Worm (Caenorhabditis elegans) whole organism, L4 larva: ENCODE measurements around the gene F53B1.3.

ENCODE experiments used
- D1046.2 ChIP-seq: fragments of 200-800 bp; sonication (Bioruptor generic); IDR thresholded peaks from 2 replicates; pipeline ENCODE4 v1.3.6; 2022; ENCODE audit warnings: missing genetic modification characterization, missing compliant biosample characterization
- F26F4.8 ChIP-seq: fragments of 200-800 bp; sonication (Bioruptor generic); conservative IDR thresholded peaks from 2 replicates; pipeline ENCODE4 v1.3.6; 2022; ENCODE audit warnings: missing genetic modification characterization, missing compliant biosample characterization
- F37D6.2 ChIP-seq: sonication (generic microtip); optimal IDR thresholded peaks from 2 replicates; lab custom pipeline; 2016; ENCODE audit warnings: mild to moderate bottlenecking, missing genetic modification characterization, missing compliant biosample characterization
- F44E2.7 ChIP-seq: fragments of 200-800 bp; sonication (Bioruptor generic); IDR thresholded peaks from 2 replicates; pipeline ENCODE4 v2.1.2; 2022; ENCODE audit warnings: missing genetic modification characterization, missing compliant biosample characterization
- T20F7.1 ChIP-seq: fragments of 200-800 bp; sonication (Bioruptor generic); optimal IDR thresholded peaks from 2 replicates; lab custom pipeline; 2018; ENCODE audit warnings: mild to moderate bottlenecking, missing genetic modification characterization, missing compliant biosample characterization
- ZK337.2 ChIP-seq: fragments of 200-800 bp; sonication (Bioruptor generic); IDR thresholded peaks from 2 replicates; pipeline ENCODE4 v1.3.6; 2022; ENCODE audit warnings: missing genetic modification reagents, missing genetic modification characterization, missing compliant biosample characterization
- aly-2 ChIP-seq: sonication (generic microtip); optimal IDR thresholded peaks from 2 replicates; lab custom pipeline; 2018; ENCODE audit warnings: missing biosample characterization, missing genetic modification characterization
- ama-1 ChIP-seq: fragments of 150-350 bp; optimal IDR thresholded peaks from 2 replicates; lab custom pipeline; 2014; ENCODE audit warnings: inconsistent platforms, mixed read lengths
- arid-1 ChIP-seq: fragments of 200-800 bp; sonication (Bioruptor generic); conservative IDR thresholded peaks from 2 replicates; pipeline ENCODE4 v1.3.6; 2022; ENCODE audit warnings: missing genetic modification reagents, missing genetic modification characterization, missing compliant biosample characterization
- ceh-28 ChIP-seq: fragments of 150-350 bp; optimal IDR thresholded peaks from 2 replicates; lab custom pipeline; 2014; ENCODE audit warnings: missing biosample characterization, missing genetic modification reagents, missing genetic modification characterization
- ceh-44 ChIP-seq: fragments of 200-800 bp; sonication (Bioruptor generic); IDR thresholded peaks from 2 replicates; pipeline ENCODE4 v1.3.6; 2022; ENCODE audit warnings: missing genetic modification reagents, missing genetic modification characterization, missing compliant biosample characterization
- ceh-82 ChIP-seq: sonication (generic microtip); optimal IDR thresholded peaks from 2 replicates; lab custom pipeline; 2017; ENCODE audit warnings: missing biosample characterization, missing genetic modification characterization
- ctbp-1 ChIP-seq: fragments of 200-800 bp; sonication (Bioruptor generic); IDR thresholded peaks from 2 replicates; pipeline ENCODE4 v1.3.6; 2022; ENCODE audit warnings: missing genetic modification reagents, missing genetic modification characterization, missing compliant biosample characterization
- daf-12 ChIP-seq: fragments of 150-350 bp; optimal IDR thresholded peaks from 2 replicates; lab custom pipeline; 2014; ENCODE audit warnings: missing biosample characterization, missing genetic modification reagents, missing genetic modification characterization
- daf-16 ChIP-seq, 3 experiments: sonication (generic microtip); optimal IDR thresholded peaks; 2 replicates each; lab custom pipeline; 2016 to 2017; ENCODE audit warnings: missing genetic modification characterization in 3 of 3, missing genetic modification reagents in 3 of 3, mild to moderate bottlenecking in 2 of 3, missing compliant biosample characterization in 2 of 3, missing biosample characterization in 1 of 3, moderate library complexity in 1 of 3
- daf-19 ChIP-seq: fragments of 200-800 bp; sonication (Bioruptor generic); conservative IDR thresholded peaks from 2 replicates; pipeline ENCODE4 v1.3.6; 2022; ENCODE audit warnings: missing genetic modification characterization, missing compliant biosample characterization
- dmd-8 ChIP-seq: fragments of 200-800 bp; sonication (Bioruptor generic); IDR thresholded peaks from 2 replicates; pipeline ENCODE4 v1.3.6; 2022; ENCODE audit warnings: missing genetic modification characterization, missing compliant biosample characterization
- dmd-9 ChIP-seq: fragments of 200-800 bp; sonication (Bioruptor generic); IDR thresholded peaks from 2 replicates; pipeline ENCODE4 v1.3.6; 2022; ENCODE audit warnings: missing genetic modification reagents, missing genetic modification characterization, missing compliant biosample characterization
- dve-1 ChIP-seq: sonication (generic microtip); optimal IDR thresholded peaks from 2 replicates; lab custom pipeline; 2017; ENCODE audit warnings: antibody characterized with exemption, mild to moderate bottlenecking, missing genetic modification characterization, missing compliant biosample characterization; ENCODE audit not compliant: insufficient read depth
- egl-43 ChIP-seq: fragments of 200-800 bp; sonication (Bioruptor generic); IDR thresholded peaks from 2 replicates; pipeline ENCODE4 v1.3.6; 2022; ENCODE audit warnings: missing genetic modification reagents, missing genetic modification characterization, missing compliant biosample characterization
- gei-8 ChIP-seq: fragments of 200-800 bp; sonication (Bioruptor generic); optimal IDR thresholded peaks from 2 replicates; lab custom pipeline; 2018; ENCODE audit warnings: mild to moderate bottlenecking, missing genetic modification characterization, missing compliant biosample characterization
- hif-1 ChIP-seq, 2 experiments: sonication (generic microtip); optimal IDR thresholded peaks; 2 replicates each; lab custom pipeline; 2016 to 2017; ENCODE audit warnings: missing compliant biosample characterization in 2 of 2, missing genetic modification characterization in 2 of 2, missing genetic modification reagents in 2 of 2, missing genotype in 2 of 2, mild to moderate bottlenecking in 1 of 2
- hlh-11 ChIP-seq: fragments of 200-800 bp; sonication (Bioruptor generic); optimal IDR thresholded peaks from 2 replicates; lab custom pipeline; 2018; ENCODE audit warnings: mild to moderate bottlenecking, missing genetic modification characterization, missing compliant biosample characterization
- hlh-30 ChIP-seq: sonication (generic microtip); optimal IDR thresholded peaks from 2 replicates; lab custom pipeline; 2017; ENCODE audit warnings: antibody characterized with exemption, mild to moderate bottlenecking, missing genetic modification characterization, missing compliant biosample characterization; ENCODE audit not compliant: insufficient read depth
- hmg-1.1 ChIP-seq: fragments of 200-800 bp; sonication (Bioruptor generic); IDR thresholded peaks from 2 replicates; pipeline ENCODE4 v1.3.6; 2022; ENCODE audit warnings: missing genetic modification reagents, missing genetic modification characterization, missing compliant biosample characterization
- jun-1 ChIP-seq: fragments of 150-350 bp; optimal IDR thresholded peaks from 2 replicates; lab custom pipeline; 2014; ENCODE audit warnings: missing biosample characterization, missing genetic modification reagents, missing genetic modification characterization
- lin-38 ChIP-seq: fragments of 200-800 bp; sonication (Bioruptor generic); IDR thresholded peaks from 2 replicates; pipeline ENCODE4 v1.3.6; 2022; ENCODE audit warnings: missing genetic modification reagents, missing genetic modification characterization, missing compliant biosample characterization
- lin-39 ChIP-seq: fragments of 150-350 bp; optimal IDR thresholded peaks from 2 replicates; lab custom pipeline; 2014; ENCODE audit warnings: missing biosample characterization, missing genetic modification reagents, missing genetic modification characterization
- lsy-2 ChIP-seq, 2 experiments: fragments of 150-350 bp in 1 of 2; sonication (generic microtip) in 1 of 2; optimal IDR thresholded peaks; 2 replicates each; lab custom pipeline; 2014 to 2017; ENCODE audit warnings: missing biosample characterization in 2 of 2, missing genetic modification characterization in 2 of 2
- mxl-2 ChIP-seq: fragments of 200-800 bp; sonication (Bioruptor generic); conservative IDR thresholded peaks from 2 replicates; pipeline ENCODE4 v1.3.6; 2022; ENCODE audit warnings: missing genetic modification reagents, missing genetic modification characterization, missing compliant biosample characterization
- mxl-3 ChIP-seq: fragments of 200-800 bp; sonication (Bioruptor generic); optimal IDR thresholded peaks from 2 replicates; lab custom pipeline; 2018; ENCODE audit warnings: mild to moderate bottlenecking, missing genetic modification characterization, missing compliant biosample characterization
- nhr-10 ChIP-seq: fragments of 150-350 bp; optimal IDR thresholded peaks from 2 replicates; lab custom pipeline; 2014; ENCODE audit warnings: missing biosample characterization, missing genetic modification characterization
- nhr-11 ChIP-seq: fragments of 150-350 bp; optimal IDR thresholded peaks from 2 replicates; lab custom pipeline; 2014; ENCODE audit warnings: missing biosample characterization, missing genetic modification characterization
- nhr-237 ChIP-seq: sonication (generic microtip); optimal IDR thresholded peaks from 2 replicates; lab custom pipeline; 2017; ENCODE audit warnings: missing biosample characterization, missing genetic modification characterization
- nhr-25 ChIP-seq: sonication (generic microtip); optimal IDR thresholded peaks from 2 replicates; lab custom pipeline; 2017; ENCODE audit warnings: missing genetic modification characterization, mild to moderate bottlenecking, missing compliant biosample characterization, antibody characterized with exemption, moderate library complexity, borderline replicate concordance; ENCODE audit not compliant: insufficient read depth
- nhr-28 ChIP-seq: fragments of 150-350 bp; optimal IDR thresholded peaks from 2 replicates; lab custom pipeline; 2014; ENCODE audit warnings: missing biosample characterization, missing genetic modification characterization
- nhr-6 ChIP-seq: fragments of 150-350 bp; optimal IDR thresholded peaks from 2 replicates; lab custom pipeline; 2014; ENCODE audit warnings: missing biosample characterization, missing genetic modification characterization
- php-3 ChIP-seq: fragments of 200-800 bp; sonication (Bioruptor generic); IDR thresholded peaks from 2 replicates; pipeline ENCODE4 v1.3.6; 2022; ENCODE audit warnings: missing genetic modification reagents, missing genetic modification characterization, missing compliant biosample characterization
- pqm-1 ChIP-seq: sonication (generic microtip); optimal IDR thresholded peaks from 2 replicates; lab custom pipeline; 2017; ENCODE audit warnings: missing biosample characterization, missing genetic modification characterization
- rbr-2 ChIP-seq: sonication (generic microtip); optimal IDR thresholded peaks from 2 replicates; lab custom pipeline; 2016; ENCODE audit warnings: missing genotype, missing genetic modification characterization, missing compliant biosample characterization
- set-16 ChIP-seq: fragments of 200-800 bp; sonication (Bioruptor generic); IDR thresholded peaks from 2 replicates; pipeline ENCODE4 v1.3.6; 2022; ENCODE audit warnings: missing genetic modification reagents, missing genetic modification characterization, missing compliant biosample characterization
- spr-3 ChIP-seq: fragments of 200-800 bp; sonication (Bioruptor generic); optimal IDR thresholded peaks from 2 replicates; lab custom pipeline; 2018; ENCODE audit warnings: mild to moderate bottlenecking, missing genetic modification characterization, missing compliant biosample characterization
- unc-130 ChIP-seq: sonication (generic microtip); optimal IDR thresholded peaks from 2 replicates; lab custom pipeline; 2016; ENCODE audit warnings: missing genetic modification reagents, missing genetic modification characterization, missing compliant biosample characterization
- unc-39 ChIP-seq: sonication (generic microtip); optimal IDR thresholded peaks from 2 replicates; lab custom pipeline; 2017; ENCODE audit warnings: missing biosample characterization, missing genetic modification characterization
- unc-62 ChIP-seq, 3 experiments: fragments of 150-350 bp in 1 of 3; sonication (generic microtip); optimal IDR thresholded peaks in 2 of 3; peaks in 1 of 3; 1 replicate in 1 of 3; 2 replicates in 2 of 3; lab custom pipeline; 2014 to 2017; ENCODE audit warnings: missing biosample characterization in 3 of 3, missing genetic modification characterization in 3 of 3, missing genetic modification reagents in 3 of 3, missing genotype in 1 of 3
- zfp-2 ChIP-seq: sonication (generic microtip); optimal IDR thresholded peaks from 2 replicates; lab custom pipeline; 2016; ENCODE audit warnings: mild to moderate bottlenecking, missing genetic modification characterization, missing compliant biosample characterization
- zfp-3 ChIP-seq: fragments of 200-800 bp; sonication (Bioruptor generic); conservative IDR thresholded peaks from 2 replicates; pipeline ENCODE4 v1.3.6; 2022; ENCODE audit warnings: missing genetic modification reagents, missing genetic modification characterization, missing compliant biosample characterization
- ztf-11 ChIP-seq: fragments of 150-350 bp; optimal IDR thresholded peaks from 2 replicates; lab custom pipeline; 2014; ENCODE audit warnings: missing biosample characterization, missing genetic modification characterization

The F53B1.3 gene

ce11 chrX:2071392-2072001 is 33.9 kb upstream of the F53B1.3 start (continued):
- no peak for TF ChIP-seq ctbp-1 (GFP tag; lab: Robert Waterston, UW)
- no peak for TF ChIP-seq mxl-2 (GFP tag; lab: Robert Waterston, UW)
- no peak for TF ChIP-seq dmd-8 (GFP tag; lab: Robert Waterston, UW)
- no peak for TF ChIP-seq dmd-9 (GFP tag; lab: Robert Waterston, UW)
- TF ChIP-seq unc-130 (GFP tag; lab: Kevin White, UChicago) = no peak
- peak; percentile 77 for TF ChIP-seq mxl-3 (GFP tag; lab: Kevin White, UChicago)
- no peak for TF ChIP-seq F44E2.7 (GFP tag; lab: Robert Waterston, UW)
- peak; percentile 91 for TF ChIP-seq hlh-11
- TF ChIP-seq php-3 (GFP tag; lab: Robert Waterston, UW) = peak; percentile 55; the same call in 1 of the 2 replicates
- TF ChIP-seq gei-8 (GFP tag; lab: Kevin White, UChicago) = no peak
- no peak for TF ChIP-seq egl-43 (GFP tag; lab: Robert Waterston, UW)
- peak; percentile 62 for TF ChIP-seq nhr-11 (tag; lab: Kevin White, UChicago)
- no peak for TF ChIP-seq D1046.2
- no peak for TF ChIP-seq ztf-11 (tag; lab: Kevin White, UChicago)
- peak; percentile 40 for TF ChIP-seq T20F7.1 (GFP tag; lab: Kevin White, UChicago)
- no peak for TF ChIP-seq zfp-2
- TF ChIP-seq ZK337.2 (GFP tag; lab: Robert Waterston, UW) = no peak
- TF ChIP-seq ceh-82 (tag; lab: Kevin White, UChicago) = no peak
- TF ChIP-seq zfp-3 (GFP tag; lab: Robert Waterston, UW) = no peak
- peak; percentile 17 for TF ChIP-seq nhr-6 (tag; lab: Kevin White, UChicago)
- no peak for TF ChIP-seq unc-39 (tag; lab: Kevin White, UChicago)
- TF ChIP-seq nhr-28 = peak; percentile 42
- no peak for TF ChIP-seq ceh-28
- TF ChIP-seq lsy-2 (tag; optimal IDR thresholded peaks at IDR 0.05; lab: Kevin White, UChicago) = no peak
- peak; percentile 44 for TF ChIP-seq F37D6.2 (tag; lab: Kevin White, UChicago)
- peak in 1 of 2 experiments; percentile 32 for TF ChIP-seq daf-16 (GFP tag; optimal IDR thresholded peaks at IDR 0.05; lab: Kevin White, UChicago)
- TF ChIP-seq daf-16 (tag; optimal IDR thresholded peaks at IDR 0.05; lab: Kevin White, UChicago) = peak; percentile 95
- peak; percentile 25 for TF ChIP-seq dve-1 (tag; lab: Kevin White, UChicago)
- TF ChIP-seq set-16 (GFP tag; lab: Robert Waterston, UW) = peak; percentile 59
- no peak for TF ChIP-seq lin-39 (tag; lab: Kevin White, UChicago)

- TF ChIP-seq ceh-28 = no peak
- TF ChIP-seq ceh-44 (GFP tag; lab: Robert Waterston, UW) = no peak
- TF ChIP-seq nhr-28 = peak; percentile 21
- TF ChIP-seq egl-43 (GFP tag; lab: Robert Waterston, UW) = no peak
- peak; percentile 27 for TF ChIP-seq nhr-25 (tag; lab: Kevin White, UChicago)
- TF ChIP-seq ceh-82 (tag; lab: Kevin White, UChicago) = no peak
- TF ChIP-seq unc-39 (tag; lab: Kevin White, UChicago) = no peak
- no peak for TF ChIP-seq daf-19
- TF ChIP-seq aly-2 (tag; lab: Kevin White, UChicago) = no peak
- TF ChIP-seq jun-1 = no peak
- TF ChIP-seq ztf-11 (tag; lab: Kevin White, UChicago) = no peak
- TF ChIP-seq hmg-1.1 (GFP tag; lab: Robert Waterston, UW) = no peak
- TF ChIP-seq lin-38 (GFP tag; lab: Robert Waterston, UW) = no peak
- no peak for TF ChIP-seq spr-3 (GFP tag; lab: Kevin White, UChicago)
- no peak for TF ChIP-seq pqm-1 (tag; lab: Kevin White, UChicago)
- TF ChIP-seq mxl-3 (GFP tag; lab: Kevin White, UChicago) = peak; percentile 37
- no peak for TF ChIP-seq hif-1 (tag; optimal IDR thresholded peaks at IDR 0.05; lab: Kevin White, UChicago)
- TF ChIP-seq F26F4.8 (GFP tag; lab: Robert Waterston, UW) = no peak
- TF ChIP-seq nhr-10 = no peak
- TF ChIP-seq ama-1 (lab: Kevin White, UChicago) = no peak
- TF ChIP-seq unc-62 (GFP tag; optimal IDR thresholded peaks at IDR 0.05 in 1 of 2; lab: Kevin White, UChicago) = peak in 1 of 2 experiments; percentile 90
- no peak for TF ChIP-seq unc-62 (tag; optimal IDR thresholded peaks at IDR 0.05; lab: Kevin White, UChicago)
- no peak for TF ChIP-seq nhr-237 (tag; lab: Kevin White, UChicago)
- TF ChIP-seq rbr-2 (tag; lab: Kevin White, UChicago) = no peak
- TF ChIP-seq nhr-11 (tag; lab: Kevin White, UChicago) = no peak
- TF ChIP-seq daf-12 (tag; lab: Kevin White, UChicago) = no peak
- peak; percentile 10 for TF ChIP-seq hlh-30 (tag; lab: Kevin White, UChicago)
- TF ChIP-seq arid-1 (GFP tag; lab: Robert Waterston, UW) = no peak
Observed at ce11 chrX:2074055-2074454, 31.4 kb upstream of the F53B1.3 start, which contains the start of gene txdc-12.2. TSS of gene txdc-12.2 (plus strand) at chrX:2074450.
